Fruit fly (Drosophila melanogaster): Measurements from ENCODE around the gene Cpr65Eb.

The Cpr65Eb gene

DNA sequence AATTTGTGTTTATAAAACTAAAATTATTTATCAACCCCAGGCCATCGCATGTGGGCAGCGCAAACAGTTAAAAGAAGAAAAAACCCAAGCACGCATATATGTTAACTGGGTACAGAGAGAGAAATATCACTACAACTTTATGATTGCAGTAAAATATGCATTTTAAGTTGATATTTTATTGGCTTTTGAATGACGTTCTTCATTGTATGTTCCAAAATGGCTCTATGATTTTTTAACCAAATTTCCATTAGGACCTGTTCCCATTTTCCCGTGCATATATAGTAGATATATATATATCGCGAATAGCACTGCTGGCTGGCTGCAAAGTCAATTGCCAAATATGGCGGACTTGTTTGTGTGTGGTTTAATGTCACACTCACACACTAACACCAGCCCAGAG lies 7.9 kb upstream of the Cpr65Eb start (continued):
- TF ChIP-seq tx (GFP tag; optimal IDR thresholded peaks at IDR 0.05) (no peak), H2.0 (GFP tag; IDR thresholded peaks at IDR 0.05) (no peak), CG34422 (GFP tag; IDR thresholded peaks at IDR 0.05) (no peak), ro (GFP tag; IDR thresholded peaks at IDR 0.05) (no peak), crol (GFP tag; IDR thresholded peaks at IDR 0.05) (no peak), CG10274 (GFP tag; optimal IDR thresholded peaks at IDR 0.05) (no peak), hbn (GFP tag; IDR thresholded peaks at IDR 0.05; ENCODE audit: partially characterized antibody) (no peak), lab (GFP tag; optimal IDR thresholded peaks at IDR 0.05) (no peak), Pdp1 (GFP tag; optimal IDR thresholded peaks at IDR 0.05) (no peak), C15 (GFP tag; IDR thresholded peaks at IDR 0.05) (no peak), CG8281 (tag; optimal IDR thresholded peaks at IDR 0.05) (no peak), CG12219 (GFP tag; optimal IDR thresholded peaks at IDR 0.05) (no peak), CG4854 (GFP tag; optimal IDR thresholded peaks at IDR 0.05) (no peak), CG6689 (GFP tag; IDR thresholded peaks at IDR 0.05) (no peak), CG11504 (tag; optimal IDR thresholded peaks at IDR 0.05) (peak; percentile 9), sens (GFP tag) (peak; percentile 81), CG5953 (GFP tag; IDR thresholded peaks at IDR 0.05) (no peak), Meics (GFP tag; optimal IDR thresholded peaks at IDR 0.05) (no peak), NC2α (GFP tag; optimal IDR thresholded peaks at IDR 0.05) (no peak), ems (GFP tag; optimal IDR thresholded peaks at IDR 0.05) (no peak), CG9609 (GFP tag; optimal IDR thresholded peaks at IDR 0.05) (no peak), CG2678 (tag; optimal IDR thresholded peaks at IDR 0.05) (no peak), CG15514 (GFP tag; optimal IDR thresholded peaks at IDR 0.05) (no peak), PHDP (tag; optimal IDR thresholded peaks at IDR 0.05) (no peak), cato (GFP tag; optimal IDR thresholded peaks at IDR 0.05; ENCODE audit: borderline replicate concordance) (no peak), CG17359 (tag; optimal IDR thresholded peaks at IDR 0.05) (no peak), ERR (GFP tag; optimal IDR thresholded peaks at IDR 0.05) (no peak), CG9727 (GFP tag; optimal IDR thresholded peaks at IDR 0.05) (no peak), Jarid2 (GFP tag; optimal IDR thresholded peaks at IDR 0.05) (no peak), bab2 (GFP tag; optimal IDR thresholded peaks at IDR 0.05) (no peak), lbe (GFP tag; optimal IDR thresholded peaks at IDR 0.05) (no peak), Ptx1 (GFP tag; IDR thresholded peaks at IDR 0.05) (no peak), row (GFP tag; IDR thresholded peaks at IDR 0.05) (0 out of 3 replicates have a peak, but pooled peaks have one; percentile 13)

DNA sequence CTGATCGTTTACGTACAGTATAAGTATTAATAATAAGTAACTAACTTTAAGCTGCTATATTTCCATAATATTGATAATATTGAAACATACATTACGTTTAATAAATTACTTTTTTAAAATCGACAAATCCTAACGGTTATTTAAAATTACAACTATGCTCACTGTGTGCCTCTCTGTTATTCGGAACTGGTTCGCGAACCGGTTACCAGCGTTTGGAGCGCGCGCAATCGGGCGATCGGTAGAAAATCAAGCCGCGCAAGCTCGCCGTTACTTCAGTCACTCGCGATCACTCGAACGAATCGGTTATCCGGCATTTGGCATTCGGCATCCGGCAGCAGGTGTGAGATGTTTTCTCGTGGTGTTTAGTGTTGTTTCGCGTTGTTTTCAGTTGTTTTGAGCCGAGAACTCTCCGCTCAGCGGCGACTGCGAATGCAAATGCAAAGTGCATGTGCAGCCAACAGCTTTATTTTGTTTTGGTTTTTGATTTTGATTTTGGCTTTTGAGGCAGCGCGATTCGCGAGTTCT lies 6.0 kb upstream of the Cpr65Eb start, which contains the start of gene form3:
TSS of gene form3 (plus strand) at position 271 of the 525 bp plus-strand sequence.
- TF ChIP-seq Myb (GFP tag; optimal IDR thresholded peaks at IDR 0.05) (peak; percentile 45), CG9932 (GFP tag; IDR thresholded peaks at IDR 0.05) (peak; percentile 20; the same call in 1 of the 2 replicates), nom (GFP tag; optimal IDR thresholded peaks at IDR 0.05) (peak; percentile 12), CG10654 (GFP tag; optimal IDR thresholded peaks at IDR 0.05) (no peak), twi (tag; optimal IDR thresholded peaks at IDR 0.05) (no peak), CG3995 (GFP tag; optimal IDR thresholded peaks at IDR 0.05) (peak; percentile 82), pzg (GFP tag; optimal IDR thresholded peaks at IDR 0.05) (peak; percentile 5), Deaf1 (tag; optimal IDR thresholded peaks at IDR 0.05) (peak; percentile 61), dpn (GFP tag; optimal IDR thresholded peaks at IDR 0.05) (no peak), NFAT (GFP tag; IDR thresholded peaks at IDR 0.05) (0 out of 2 replicates have a peak, but pooled peaks have one; percentile 16), CG15514 (GFP tag; optimal IDR thresholded peaks at IDR 0.05) (peak; percentile 98), CG8290 (GFP tag; optimal IDR thresholded peaks at IDR 0.05) (no peak), CG8290 (tag; optimal IDR thresholded peaks at IDR 0.05) (peak in 1 of 2 experiments; percentile 39), tna (GFP tag; IDR thresholded peaks at IDR 0.05; ENCODE audit: partially characterized antibody) (peak; percentile 45; the same call in 1 of the 2 replicates), Med (GFP tag) (peak; percentile 70), lov (optimal IDR thresholded peaks at IDR 0.05) (no peak), lov (GFP tag; IDR thresholded peaks at IDR 0.05) (0 out of 3 replicates have a peak, but pooled peaks have one; percentile 61), zfh1 (GFP tag; IDR thresholded peaks at IDR 0.05) (0 out of 3 replicates have a peak, but pooled peaks have one; percentile 8), Bgb (GFP tag; IDR thresholded peaks at IDR 0.05; ENCODE audit: partially characterized antibody) (0 out of 2 replicates have a peak, but pooled peaks have one; percentile 42), CG4820 (GFP tag; optimal IDR thresholded peaks at IDR 0.05) (no peak)

Measured in whole organism, embryonic.